Worm (Caenorhabditis elegans): Measurements from ENCODE around the gene aqp-11.
A peak's percentile ranks its signal among the peaks of the same experiment; 100 is the strongest.

Gene aqp-11

ce11 chrIII:13635730-13636360 lies 37.2 kb upstream of the aqp-11 start:
- TF ChIP-seq nhr-28 (tag; optimal IDR thresholded peaks at IDR 0.05), result no peak
- peak; percentile 53 for TF ChIP-seq unc-120 (tag; optimal IDR thresholded peaks at IDR 0.05; ENCODE audit: poor library complexity, severe bottlenecking)
- peak; percentile 74 for TF ChIP-seq ces-1 (GFP tag; optimal IDR thresholded peaks at IDR 0.05)
- peak; percentile 34 for TF ChIP-seq hlh-1 (tag; optimal IDR thresholded peaks at IDR 0.05)
- no peak for TF ChIP-seq mls-2 (tag; optimal IDR thresholded peaks at IDR 0.05)
- peak; percentile 85 for TF ChIP-seq unc-62 (GFP tag; optimal IDR thresholded peaks at IDR 0.05)
- TF ChIP-seq drap-1 (GFP tag; optimal IDR thresholded peaks at IDR 0.05), result no peak
- no peak for TF ChIP-seq ceh-39 (tag; optimal IDR thresholded peaks at IDR 0.05)

ce11 chrIII:13637681-13638080 lies 35.4 kb upstream of the aqp-11 start:
- TF ChIP-seq ces-1 (GFP tag; optimal IDR thresholded peaks at IDR 0.05) (peak; percentile 91), sptf-1 (tag; optimal IDR thresholded peaks at IDR 0.05) (no peak), ceh-83 (GFP tag; optimal IDR thresholded peaks at IDR 0.05) (no peak), tbx-8 (GFP tag; optimal IDR thresholded peaks at IDR 0.05) (no peak), blmp-1 (tag; optimal IDR thresholded peaks at IDR 0.05) (no peak), ztf-11 (tag; optimal IDR thresholded peaks at IDR 0.05) (no peak), ham-2 (GFP tag; optimal IDR thresholded peaks at IDR 0.05) (no peak)

- TF ChIP-seq elt-1 (tag; optimal IDR thresholded peaks at IDR 0.05; ENCODE audit: borderline replicate concordance, insufficient read depth) (no peak), zip-8 (tag; optimal IDR thresholded peaks at IDR 0.05) (no peak), lin-32 (GFP tag; optimal IDR thresholded peaks at IDR 0.05) (no peak), snpc-4 (tag; optimal IDR thresholded peaks at IDR 0.05) (no peak), sptf-1 (tag; optimal IDR thresholded peaks at IDR 0.05) (no peak), sem-2 (GFP tag; optimal IDR thresholded peaks at IDR 0.05) (no peak), unc-120 (tag; optimal IDR thresholded peaks at IDR 0.05; ENCODE audit: poor library complexity, severe bottlenecking) (no peak), mls-2 (tag; optimal IDR thresholded peaks at IDR 0.05) (no peak), cnd-1 (tag; optimal IDR thresholded peaks at IDR 0.05) (no peak)
Observed at ce11 chrIII:13640003-13640499, 33.0 kb upstream of the aqp-11 start.

ce11 chrIII:13640869-13641268 lies 32.2 kb upstream of the aqp-11 start:
- TF ChIP-seq pha-4 (tag; optimal IDR thresholded peaks at IDR 0.05) (no peak), ceh-83 (GFP tag; optimal IDR thresholded peaks at IDR 0.05) (no peak), mls-2 (tag; optimal IDR thresholded peaks at IDR 0.05) (no peak)

- no peak for TF ChIP-seq pha-4 (tag; optimal IDR thresholded peaks at IDR 0.05)
- TF ChIP-seq hlh-1 (tag; optimal IDR thresholded peaks at IDR 0.05), result no peak
- TF ChIP-seq ceh-83 (GFP tag; optimal IDR thresholded peaks at IDR 0.05), result no peak
- no peak for TF ChIP-seq drap-1 (GFP tag; optimal IDR thresholded peaks at IDR 0.05)
- no peak for TF ChIP-seq nhr-2 (tag; optimal IDR thresholded peaks at IDR 0.05)
- TF ChIP-seq ces-1 (GFP tag; optimal IDR thresholded peaks at IDR 0.05), result no peak
- no peak for TF ChIP-seq nhr-76 (tag; optimal IDR thresholded peaks at IDR 0.05)
- no peak for TF ChIP-seq unc-120 (tag; optimal IDR thresholded peaks at IDR 0.05; ENCODE audit: poor library complexity, severe bottlenecking)
- TF ChIP-seq bed-3 (GFP tag; optimal IDR thresholded peaks at IDR 0.05), result no peak
- no peak for TF ChIP-seq ztf-11 (tag; optimal IDR thresholded peaks at IDR 0.05)
- TF ChIP-seq tbx-8 (GFP tag; optimal IDR thresholded peaks at IDR 0.05), result no peak
- no peak for TF ChIP-seq ceh-39 (tag; optimal IDR thresholded peaks at IDR 0.05)
- TF ChIP-seq nhr-28 (tag; optimal IDR thresholded peaks at IDR 0.05), result no peak
- TF ChIP-seq lsy-2 (tag; optimal IDR thresholded peaks at IDR 0.05), result no peak
- no peak for TF ChIP-seq mls-2 (tag; optimal IDR thresholded peaks at IDR 0.05)
- no peak for TF ChIP-seq lin-13 (tag; optimal IDR thresholded peaks at IDR 0.05)
- TF ChIP-seq lin-32 (GFP tag; optimal IDR thresholded peaks at IDR 0.05), result no peak
- TF ChIP-seq ham-2 (GFP tag; optimal IDR thresholded peaks at IDR 0.05), result no peak
- TF ChIP-seq sptf-1 (tag; optimal IDR thresholded peaks at IDR 0.05), result no peak
Observed at ce11 chrIII:13641588-13641987, 31.5 kb upstream of the aqp-11 start, which contains the start of gene acbp-5. TSS of gene acbp-5 (minus strand) at chrIII:13641688.

- TF ChIP-seq elt-3 (tag; optimal IDR thresholded peaks at IDR 0.05), result no peak
- no peak for TF ChIP-seq lsy-2 (tag; optimal IDR thresholded peaks at IDR 0.05)
- TF ChIP-seq blmp-1 (tag; optimal IDR thresholded peaks at IDR 0.05), result no peak
- TF ChIP-seq nhr-2 (tag; optimal IDR thresholded peaks at IDR 0.05), result no peak
- TF ChIP-seq nhr-28 (tag; optimal IDR thresholded peaks at IDR 0.05), result no peak
- TF ChIP-seq ceh-39 (tag; optimal IDR thresholded peaks at IDR 0.05), result no peak
- TF ChIP-seq drap-1 (GFP tag; optimal IDR thresholded peaks at IDR 0.05), result no peak
- TF ChIP-seq bed-3 (GFP tag; optimal IDR thresholded peaks at IDR 0.05), result no peak
- TF ChIP-seq tbx-8 (GFP tag; optimal IDR thresholded peaks at IDR 0.05), result no peak
- no peak for TF ChIP-seq mls-2 (tag; optimal IDR thresholded peaks at IDR 0.05)
- no peak for TF ChIP-seq sptf-1 (tag; optimal IDR thresholded peaks at IDR 0.05)
- TF ChIP-seq ceh-83 (GFP tag; optimal IDR thresholded peaks at IDR 0.05), result no peak
- TF ChIP-seq ceh-43 (GFP tag; optimal IDR thresholded peaks at IDR 0.05), result no peak
- TF ChIP-seq ham-2 (GFP tag; optimal IDR thresholded peaks at IDR 0.05), result no peak
- no peak for TF ChIP-seq lin-13 (tag; optimal IDR thresholded peaks at IDR 0.05)
- TF ChIP-seq elt-1 (tag; optimal IDR thresholded peaks at IDR 0.05; ENCODE audit: borderline replicate concordance, insufficient read depth), result no peak
- no peak for TF ChIP-seq mab-5 (tag; optimal IDR thresholded peaks at IDR 0.05)
- no peak for TF ChIP-seq ztf-11 (tag; optimal IDR thresholded peaks at IDR 0.05)
Observed at ce11 chrIII:13642227-13642626, 30.9 kb upstream of the aqp-11 start, which contains the start of gene T12D8.10. TSS of gene T12D8.10 (minus strand) at chrIII:13642327.

All from whole organism, mixed stage, embryonic.